Worm (Caenorhabditis elegans) whole organism, early embryonic: ENCODE results near the gene mks-2.

Experiments used
- B0310.2 ChIP-seq: sonication (generic microtip); optimal IDR thresholded peaks from 2 replicates; lab custom pipeline; 2016; ENCODE audit warnings: mild to moderate bottlenecking, missing genetic modification characterization, missing compliant biosample characterization
- F13C5.2 ChIP-seq: sonication (generic microtip); optimal IDR thresholded peaks from 2 replicates; lab custom pipeline; 2017; ENCODE audit warnings: mild to moderate bottlenecking, missing genetic modification characterization, inconsistent platforms, missing compliant biosample characterization
- aly-1 ChIP-seq: sonication (generic microtip); optimal IDR thresholded peaks from 2 replicates; lab custom pipeline; 2016; ENCODE audit warnings: missing genetic modification characterization, missing compliant biosample characterization
- ama-1 ChIP-seq: fragments of 150-350 bp; optimal IDR thresholded peaks from 2 replicates; lab custom pipeline; 2014
- ceh-13 ChIP-seq: fragments of 200-800 bp; sonication (Bioruptor generic); optimal IDR thresholded peaks from 2 replicates; lab custom pipeline; 2018; ENCODE audit warnings: mild to moderate bottlenecking, missing genetic modification characterization, missing compliant biosample characterization
- ceh-36 ChIP-seq: sonication (generic microtip); optimal IDR thresholded peaks from 2 replicates; lab custom pipeline; 2016; ENCODE audit warnings: missing genetic modification characterization, inconsistent platforms, missing compliant biosample characterization
- ets-7 ChIP-seq: sonication (generic microtip); optimal IDR thresholded peaks from 2 replicates; lab custom pipeline; 2016; ENCODE audit warnings: missing genotype, missing genetic modification characterization, missing compliant biosample characterization
- flt-1 ChIP-seq: fragments of 200-800 bp; sonication (Bioruptor generic); IDR thresholded peaks from 2 replicates; pipeline ENCODE4 v1.3.6; 2022; ENCODE audit warnings: missing genetic modification characterization, missing compliant biosample characterization
- hmbx-1 ChIP-seq: sonication (generic microtip); optimal IDR thresholded peaks from 2 replicates; lab custom pipeline; 2016; ENCODE audit warnings: mild to moderate bottlenecking, missing genetic modification characterization, missing compliant biosample characterization
- hmg-4 ChIP-seq: fragments of 200-800 bp; sonication (Bioruptor generic); optimal IDR thresholded peaks from 2 replicates; lab custom pipeline; 2018; ENCODE audit warnings: mild to moderate bottlenecking, missing genetic modification characterization, missing compliant biosample characterization
- hnd-1 ChIP-seq: sonication (generic microtip); optimal IDR thresholded peaks from 2 replicates; lab custom pipeline; 2016; ENCODE audit warnings: missing genetic modification characterization, missing compliant biosample characterization
- pes-1 ChIP-seq: fragments of 200-800 bp; sonication (Bioruptor generic); IDR thresholded peaks from 2 replicates; pipeline ENCODE4 v1.3.6; 2022; ENCODE audit warnings: missing genetic modification reagents, missing genetic modification characterization, missing compliant biosample characterization
- scrt-1 ChIP-seq: fragments of 200-800 bp; sonication (Bioruptor generic); IDR thresholded peaks from 2 replicates; pipeline ENCODE4 v1.3.6; 2022; ENCODE audit warnings: missing genetic modification characterization, missing compliant biosample characterization
- sea-1 ChIP-seq: fragments of 200-800 bp; sonication (Bioruptor generic); conservative IDR thresholded peaks from 2 replicates; pipeline ENCODE4 v1.3.6; 2022; ENCODE audit warnings: missing genetic modification characterization, missing compliant biosample characterization
- tbx-11 ChIP-seq: fragments of 200-800 bp; sonication (Bioruptor generic); IDR thresholded peaks from 2 replicates; pipeline ENCODE4 v1.3.6; 2022; ENCODE audit warnings: missing genetic modification characterization, missing compliant biosample characterization
- tbx-37 ChIP-seq: fragments of 200-800 bp; sonication (Bioruptor generic); conservative IDR thresholded peaks from 2 replicates; pipeline ENCODE4 v1.3.6; 2022; ENCODE audit warnings: missing genetic modification reagents, missing genetic modification characterization, missing compliant biosample characterization
- tra-4 ChIP-seq: sonication (generic microtip); optimal IDR thresholded peaks from 2 replicates; lab custom pipeline; 2017; ENCODE audit warnings: missing genetic modification characterization, missing compliant biosample characterization

mks-2 gene

DNA sequence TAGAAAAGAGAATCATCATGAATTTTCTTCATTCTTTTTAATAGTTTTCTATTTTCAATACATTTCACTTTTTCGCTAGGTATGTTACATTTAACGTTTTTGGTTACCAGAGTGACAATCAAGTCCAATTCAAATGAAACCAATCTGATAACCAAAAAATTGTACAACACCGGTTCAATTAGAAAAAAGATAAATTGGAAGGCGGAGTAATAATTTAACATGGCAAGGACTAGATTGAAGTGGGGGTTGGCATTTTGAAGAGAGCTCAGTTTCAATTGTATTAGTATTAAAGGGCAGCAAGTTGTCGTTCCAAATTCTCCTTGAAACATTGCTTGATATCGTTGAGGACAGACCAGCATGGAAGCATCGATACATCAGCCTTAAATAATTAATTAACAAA lies 33.5 kb upstream of the mks-2 start:
- no peak for TF ChIP-seq ama-1
- no peak for TF ChIP-seq F13C5.2
- no peak for TF ChIP-seq tbx-37 (GFP tag; lab: Robert Waterston, UW)
- TF ChIP-seq pes-1 (GFP tag; lab: Robert Waterston, UW), result no peak
- no peak for TF ChIP-seq hmbx-1 (tag; lab: Kevin White, UChicago)
- TF ChIP-seq ceh-13, result no peak
- no peak for TF ChIP-seq flt-1
- TF ChIP-seq sea-1 (GFP tag; lab: Robert Waterston, UW), result no peak

DNA sequence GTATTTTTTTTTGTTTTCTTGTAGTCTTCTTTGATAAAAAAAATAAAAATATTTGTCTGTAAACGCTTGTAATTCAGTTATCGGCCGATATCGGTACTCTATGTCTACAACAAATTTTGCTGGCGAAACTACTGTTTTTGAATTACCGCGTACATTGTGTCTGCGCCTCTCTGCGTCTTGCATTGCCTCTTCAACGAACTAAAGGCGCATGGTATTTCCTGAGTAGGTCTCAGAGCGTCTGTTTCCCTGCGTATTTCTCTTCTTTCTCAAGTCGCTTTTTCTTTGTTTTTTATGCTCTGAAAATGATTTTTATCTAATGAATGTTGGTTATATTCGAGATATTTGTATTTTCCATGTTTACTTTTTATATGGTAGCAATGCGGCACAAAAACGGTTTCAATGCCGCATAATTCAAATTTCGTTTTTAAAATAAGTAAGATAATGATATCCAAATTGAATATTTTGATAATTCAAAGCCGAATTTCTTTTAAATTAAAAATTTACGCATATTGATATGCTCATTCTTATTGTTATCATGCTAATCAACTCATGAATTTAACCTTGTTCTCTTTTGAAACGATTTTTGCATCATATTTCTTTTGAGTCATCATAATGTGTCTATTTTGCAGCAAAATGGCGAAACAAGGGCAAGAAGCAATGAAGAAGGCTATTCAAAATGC lies 31.7 kb upstream of the mks-2 start, which contains the start of gene phb-2:
TSS of gene phb-2 (plus strand) at position 630 of the 680 bp plus-strand sequence.
- TF ChIP-seq hmbx-1 (tag; lab: Kevin White, UChicago), result no peak
- TF ChIP-seq hnd-1 (tag; lab: Kevin White, UChicago), result no peak
- no peak for TF ChIP-seq tbx-11 (GFP tag; lab: Robert Waterston, UW)
- no peak for TF ChIP-seq ceh-13
- TF ChIP-seq aly-1, result peak; percentile 7
- TF ChIP-seq ets-7, result no peak
- no peak for TF ChIP-seq ama-1
- no peak for TF ChIP-seq tra-4 (tag; lab: Kevin White, UChicago)
- TF ChIP-seq sea-1 (GFP tag; lab: Robert Waterston, UW), result no peak
- TF ChIP-seq tbx-37 (GFP tag; lab: Robert Waterston, UW), result no peak
- TF ChIP-seq F13C5.2, result peak; percentile 39
- no peak for TF ChIP-seq pes-1 (GFP tag; lab: Robert Waterston, UW)

DNA sequence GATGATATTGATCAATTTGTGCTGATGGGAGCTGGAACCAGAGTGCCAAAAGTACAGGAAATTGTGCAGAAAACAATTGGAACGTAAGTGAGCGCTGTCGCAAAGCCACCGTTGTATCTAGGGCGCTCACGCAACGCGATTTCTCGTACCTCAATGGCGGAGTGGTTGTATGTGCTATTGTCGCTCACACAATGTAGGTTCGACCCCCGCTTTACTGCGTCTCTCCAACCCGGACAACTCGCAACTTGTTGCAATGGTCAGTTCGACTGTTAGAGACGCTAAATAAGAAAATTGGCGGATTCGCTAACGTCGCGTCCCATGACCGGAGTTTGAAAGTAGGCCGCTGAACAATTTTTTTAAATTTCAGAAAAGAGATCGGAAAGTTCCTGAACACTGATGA lies 29.3 kb upstream of the mks-2 start:
- peak; percentile 95 for TF ChIP-seq aly-1
- TF ChIP-seq hnd-1 (tag; lab: Kevin White, UChicago), result peak; percentile 72
- peak; percentile 79 for TF ChIP-seq B0310.2
- peak; percentile 82 for TF ChIP-seq flt-1
- TF ChIP-seq F13C5.2, result peak; percentile 56
- peak; percentile 50 for TF ChIP-seq hmbx-1 (tag; lab: Kevin White, UChicago)
- peak; percentile 91 for TF ChIP-seq pes-1 (GFP tag; lab: Robert Waterston, UW)
- TF ChIP-seq tbx-37 (GFP tag; lab: Robert Waterston, UW), result peak; percentile 78
- TF ChIP-seq ceh-13, result peak; percentile 82
- peak; percentile 81 for TF ChIP-seq ets-7
- TF ChIP-seq ceh-36 (tag; lab: Kevin White, UChicago), result peak; percentile 95
- peak; percentile 89 for TF ChIP-seq scrt-1
- peak; percentile 90 for TF ChIP-seq sea-1 (GFP tag; lab: Robert Waterston, UW)
- peak; percentile 60 for TF ChIP-seq tra-4 (tag; lab: Kevin White, UChicago)
- TF ChIP-seq ama-1, result no peak
- peak; percentile 95 for TF ChIP-seq hmg-4 (GFP tag; lab: Kevin White, UChicago)
- peak; percentile 91 for TF ChIP-seq tbx-11 (GFP tag; lab: Robert Waterston, UW)

DNA sequence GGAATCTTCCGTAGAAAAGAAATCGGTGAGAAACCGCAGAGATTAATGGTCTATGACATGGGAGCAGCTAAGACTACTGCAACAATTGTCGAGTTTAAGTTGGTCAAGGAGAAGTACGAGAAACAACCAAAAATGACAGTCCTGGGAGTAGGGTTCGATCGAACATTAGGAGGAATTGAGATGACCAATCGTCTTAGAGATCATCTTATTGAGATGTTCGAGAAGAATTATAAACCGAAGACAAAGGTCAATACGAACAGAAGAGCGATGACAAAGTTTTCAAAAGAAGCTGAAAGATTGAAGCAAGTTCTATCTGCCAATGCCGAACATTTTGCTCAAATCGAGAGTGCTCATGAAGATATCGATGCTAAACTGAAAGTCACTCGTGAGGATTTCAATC lies 28.8 kb upstream of the mks-2 start:
- TF ChIP-seq sea-1 (GFP tag; lab: Robert Waterston, UW), result no peak
- TF ChIP-seq tbx-11 (GFP tag; lab: Robert Waterston, UW), result no peak
- TF ChIP-seq tra-4 (tag; lab: Kevin White, UChicago), result no peak
- TF ChIP-seq ceh-13, result no peak
- no peak for TF ChIP-seq scrt-1
- no peak for TF ChIP-seq ceh-36 (tag; lab: Kevin White, UChicago)
- TF ChIP-seq aly-1, result no peak
- no peak for TF ChIP-seq flt-1
- no peak for TF ChIP-seq ama-1
- no peak for TF ChIP-seq hmg-4 (GFP tag; lab: Kevin White, UChicago)
- TF ChIP-seq hnd-1 (tag; lab: Kevin White, UChicago), result no peak
- TF ChIP-seq B0310.2, result no peak
- TF ChIP-seq ets-7, result no peak
- no peak for TF ChIP-seq hmbx-1 (tag; lab: Kevin White, UChicago)
- TF ChIP-seq F13C5.2, result no peak
- no peak for TF ChIP-seq pes-1 (GFP tag; lab: Robert Waterston, UW)
- TF ChIP-seq tbx-37 (GFP tag; lab: Robert Waterston, UW), result no peak

DNA sequence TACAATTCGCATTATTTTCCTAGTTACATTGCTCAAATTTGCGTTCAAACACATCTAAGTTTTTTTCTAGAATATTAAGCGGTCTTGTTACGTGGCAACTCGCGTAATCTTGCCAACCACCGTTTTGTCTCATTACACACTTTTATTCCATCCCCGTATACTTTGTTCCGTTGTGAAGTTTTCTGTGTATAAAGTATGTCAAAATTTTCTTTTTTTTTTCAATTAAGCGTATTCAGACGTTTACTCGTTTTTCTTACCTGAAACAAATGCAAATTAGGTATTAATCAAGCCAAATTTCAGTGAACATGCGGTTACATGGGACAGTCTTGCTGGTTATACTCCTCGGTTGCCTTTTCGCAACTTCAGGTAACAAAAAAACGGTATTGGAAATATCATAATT lies 27.8 kb upstream of the mks-2 start, which contains the start of gene T24H7.2:
TSS of gene T24H7.2 (plus strand) at position 301 of the 400 bp plus-strand sequence.
- TF ChIP-seq tbx-37 (GFP tag; lab: Robert Waterston, UW) (no peak), tra-4 (tag; lab: Kevin White, UChicago) (no peak), F13C5.2 (no peak), flt-1 (no peak), B0310.2 (no peak), hmg-4 (GFP tag; lab: Kevin White, UChicago) (no peak), scrt-1 (no peak), hnd-1 (tag; lab: Kevin White, UChicago) (no peak), aly-1 (no peak), sea-1 (GFP tag; lab: Robert Waterston, UW) (no peak), pes-1 (GFP tag; lab: Robert Waterston, UW) (no peak), tbx-11 (GFP tag; lab: Robert Waterston, UW) (no peak), ceh-36 (tag; lab: Kevin White, UChicago) (no peak), hmbx-1 (tag; lab: Kevin White, UChicago) (no peak)

DNA sequence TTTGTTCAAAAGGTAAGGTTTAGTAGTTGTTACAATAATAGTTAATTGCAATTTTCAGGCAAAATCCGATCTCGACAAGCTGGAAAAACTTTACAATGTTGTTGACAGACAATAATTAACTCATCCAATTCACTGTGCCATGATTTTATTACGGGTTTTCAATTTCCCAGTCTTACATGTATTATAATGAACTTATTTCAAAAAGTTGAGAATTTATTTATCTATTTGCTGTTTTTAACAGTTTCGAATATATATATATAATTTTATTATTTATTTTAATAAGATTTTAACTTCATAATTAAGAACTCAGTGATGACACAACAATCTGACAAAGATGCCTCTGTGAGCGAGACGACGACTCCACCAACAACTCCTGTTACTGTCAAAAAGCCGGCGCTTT lies 26.8 kb upstream of the mks-2 start, which contains the start of gene lelo-1:
TSS of gene lelo-1 (plus strand) at position 301 of the 400 bp plus-strand sequence.
- no peak for TF ChIP-seq ceh-13
- TF ChIP-seq B0310.2, result no peak
- TF ChIP-seq flt-1, result no peak
- no peak for TF ChIP-seq aly-1
- TF ChIP-seq hmg-4 (GFP tag; lab: Kevin White, UChicago), result no peak
- TF ChIP-seq ets-7, result no peak
- TF ChIP-seq tra-4 (tag; lab: Kevin White, UChicago), result no peak
- TF ChIP-seq tbx-11 (GFP tag; lab: Robert Waterston, UW), result no peak
- TF ChIP-seq hnd-1 (tag; lab: Kevin White, UChicago), result no peak

DNA sequence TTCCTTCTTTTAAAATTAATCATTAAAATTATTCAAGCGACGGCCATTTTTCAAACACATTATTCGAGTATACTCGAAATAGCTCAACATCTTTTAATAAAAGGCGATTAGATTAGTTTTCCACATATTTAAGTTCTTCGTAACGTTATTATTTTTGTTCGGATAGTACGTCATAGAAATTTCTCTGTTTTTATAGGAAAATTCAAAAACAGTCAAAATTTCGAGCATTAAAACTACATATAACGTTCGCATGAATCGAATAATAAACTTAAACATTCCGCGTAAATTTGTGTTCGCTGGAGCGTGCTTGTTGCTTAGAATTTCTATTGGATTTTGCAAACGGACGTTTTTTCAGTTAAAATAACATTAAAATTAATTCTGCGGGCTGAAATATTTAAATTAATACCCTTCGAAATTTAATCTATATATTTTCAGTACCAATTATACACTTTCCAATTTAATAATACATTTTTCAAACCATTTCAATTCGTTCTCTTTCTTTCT lies 26.0 kb upstream of the mks-2 start, which contains the start of gene blos-4:
TSS of gene blos-4 (plus strand) at position 51 of the 504 bp plus-strand sequence.
- TF ChIP-seq ceh-36 (tag; lab: Kevin White, UChicago), result no peak
- no peak for TF ChIP-seq hnd-1 (tag; lab: Kevin White, UChicago)
- no peak for TF ChIP-seq pes-1 (GFP tag; lab: Robert Waterston, UW)
- no peak for TF ChIP-seq tbx-11 (GFP tag; lab: Robert Waterston, UW)
- no peak for TF ChIP-seq ceh-13
- TF ChIP-seq tra-4 (tag; lab: Kevin White, UChicago), result no peak
- no peak for TF ChIP-seq B0310.2
